Worm (Caenorhabditis elegans): Measurements from ENCODE around the gene C50H2.13.

DNA sequence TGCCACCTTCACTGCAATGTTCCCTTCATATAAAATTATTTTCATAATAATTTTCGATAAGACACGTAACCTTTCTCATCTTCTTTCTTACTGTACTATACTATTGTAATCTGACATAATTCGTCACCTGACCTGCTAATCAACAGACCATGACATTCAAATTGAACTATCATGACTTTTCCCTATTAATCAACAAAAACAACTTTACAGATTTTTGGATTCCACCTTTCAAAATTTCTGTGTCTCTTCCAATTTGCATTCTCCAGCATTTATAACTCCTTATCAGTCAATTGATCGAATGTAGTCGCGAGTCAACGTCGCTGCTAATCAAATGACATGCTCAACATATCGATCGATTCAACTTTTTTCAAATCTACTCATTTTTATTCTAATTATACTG is 36.7 kb upstream of the C50H2.13 start, which contains the start of gene fshr-1:
- TF ChIP-seq W03F9.2 (tag; optimal IDR thresholded peaks at IDR 0.05) = no peak
- no peak for TF ChIP-seq him-1 (tag; optimal IDR thresholded peaks at IDR 0.05)
- no peak for TF ChIP-seq dao-5 (tag; optimal IDR thresholded peaks at IDR 0.05)

All from whole organism, L4/young adult.